Fruit fly (Drosophila melanogaster): ENCODE data around the gene CG32249.

The CG32249 gene

dm6 chr3L:4461454-4462045 lies 8.3 kb upstream of the CG32249 start, which contains the start of gene CG15023 (continued):
- peak; percentile 47 for TF ChIP-seq lab (GFP tag; optimal IDR thresholded peaks at IDR 0.05)
- no peak for TF ChIP-seq Xrp1 (GFP tag; IDR thresholded peaks at IDR 0.05)
- TF ChIP-seq CG6689 (GFP tag; IDR thresholded peaks at IDR 0.05), result peak; percentile 25; the same call in 1 of the 2 replicates
- TF ChIP-seq D (optimal IDR thresholded peaks at IDR 0.05), result no peak
- no peak for TF ChIP-seq D (GFP tag; optimal IDR thresholded peaks at IDR 0.05)
- TF ChIP-seq zen (tag; optimal IDR thresholded peaks at IDR 0.05), result no peak
- TF ChIP-seq CG32532 (GFP tag; IDR thresholded peaks at IDR 0.05), result no peak
- TF ChIP-seq NfI (GFP tag; optimal IDR thresholded peaks at IDR 0.05), result peak; percentile 23
- TF ChIP-seq HmgZ (tag; optimal IDR thresholded peaks at IDR 0.05), result no peak
- no peak for TF ChIP-seq CG1832 (GFP tag; optimal IDR thresholded peaks at IDR 0.05)
- TF ChIP-seq CG17912 (GFP tag; optimal IDR thresholded peaks at IDR 0.05), result no peak
- TF ChIP-seq Antp (GFP tag; optimal IDR thresholded peaks at IDR 0.05), result no peak
- TF ChIP-seq CG10366 (GFP tag; IDR thresholded peaks at IDR 0.05), result no peak
- peak; percentile 38; the same call in 2 of the 3 replicates for TF ChIP-seq Aef1 (GFP tag; IDR thresholded peaks at IDR 0.05)
- TF ChIP-seq seq (GFP tag; IDR thresholded peaks at IDR 0.05), result no peak
- TF ChIP-seq Abd-B (GFP tag; optimal IDR thresholded peaks at IDR 0.05), result no peak
- TF ChIP-seq CG9437 (GFP tag; optimal IDR thresholded peaks at IDR 0.05), result peak; percentile 14
- TF ChIP-seq ken (GFP tag; IDR thresholded peaks at IDR 0.05), result no peak
- no peak for TF ChIP-seq unc-4 (GFP tag; IDR thresholded peaks at IDR 0.05; ENCODE audit: partially characterized antibody)
- TF ChIP-seq Six4 (GFP tag; optimal IDR thresholded peaks at IDR 0.05), result no peak
- TF ChIP-seq vnd (GFP tag; IDR thresholded peaks at IDR 0.05; ENCODE audit: partially characterized antibody), result no peak
- no peak for TF ChIP-seq CG8478 (optimal IDR thresholded peaks at IDR 0.05)
- TF ChIP-seq Fer1 (GFP tag; optimal IDR thresholded peaks at IDR 0.05), result peak; percentile 45
- peak; percentile 41 for TF ChIP-seq Hmr (GFP tag; optimal IDR thresholded peaks at IDR 0.05)
- TF ChIP-seq CG13894 (tag; optimal IDR thresholded peaks at IDR 0.05), result peak; percentile 7
- no peak for TF ChIP-seq Ada2b (GFP tag; IDR thresholded peaks at IDR 0.05)
- 0 out of 3 replicates have a peak, but pooled peaks have one; percentile 30 for TF ChIP-seq CG17361 (GFP tag; IDR thresholded peaks at IDR 0.05)
- no peak for TF ChIP-seq B-H2 (GFP tag; optimal IDR thresholded peaks at IDR 0.05)
- peak; percentile 0 for TF ChIP-seq Xbp1 (GFP tag; optimal IDR thresholded peaks at IDR 0.05)
- TF ChIP-seq CG3995 (GFP tag; optimal IDR thresholded peaks at IDR 0.05), result no peak
- no peak for TF ChIP-seq hkb (optimal IDR thresholded peaks at IDR 0.05)
- 0 out of 2 replicates have a peak, but pooled peaks have one; percentile 9 for TF ChIP-seq hkb (GFP tag; IDR thresholded peaks at IDR 0.05)
- TF ChIP-seq CG13424 (tag; optimal IDR thresholded peaks at IDR 0.05), result peak; percentile 45
- peak; percentile 19 for TF ChIP-seq CG8924 (tag; optimal IDR thresholded peaks at IDR 0.05)
- no peak for TF ChIP-seq CG6272 (GFP tag; IDR thresholded peaks at IDR 0.05)
- no peak for TF ChIP-seq dati (GFP tag; IDR thresholded peaks at IDR 0.05)
- TF ChIP-seq CG32767 (GFP tag; IDR thresholded peaks at IDR 0.05), result 0 out of 2 replicates have a peak, but pooled peaks have one; percentile 18
- TF ChIP-seq CG16815 (GFP tag; optimal IDR thresholded peaks at IDR 0.05), result no peak
- TF ChIP-seq CoRest (tag; optimal IDR thresholded peaks at IDR 0.05), result peak; percentile 35
- peak; percentile 5 for TF ChIP-seq CG10267 (tag; optimal IDR thresholded peaks at IDR 0.05)
- no peak for TF ChIP-seq gro (GFP tag; optimal IDR thresholded peaks at IDR 0.05)
- TF ChIP-seq GATAe (GFP tag; conservative IDR thresholded peaks at IDR 0.05), result no peak
- TF ChIP-seq shn (GFP tag; optimal IDR thresholded peaks at IDR 0.05), result no peak
- no peak for TF ChIP-seq CG13775 (GFP tag; optimal IDR thresholded peaks at IDR 0.05)
- TF ChIP-seq sens-2 (GFP tag; IDR thresholded peaks at IDR 0.05), result no peak
- peak; percentile 35 for TF ChIP-seq CG3281 (GFP tag; optimal IDR thresholded peaks at IDR 0.05)
- TF ChIP-seq Bteb2 (GFP tag; optimal IDR thresholded peaks at IDR 0.05), result no peak
- TF ChIP-seq CG31365 (tag; optimal IDR thresholded peaks at IDR 0.05), result no peak
- TF ChIP-seq croc (GFP tag; conservative IDR thresholded peaks at IDR 0.05), result no peak
- TF ChIP-seq ATbp (GFP tag; optimal IDR thresholded peaks at IDR 0.05), result no peak
- peak; percentile 42 for TF ChIP-seq Meics (GFP tag; optimal IDR thresholded peaks at IDR 0.05)
